Worm (Caenorhabditis elegans) whole organism, L4/young adult: ENCODE results near the gene lin-18.

Experiments used
- W03F9.2 ChIP-seq: fragments of 150-350 bp; optimal IDR thresholded peaks from 2 replicates; lab custom pipeline; 2014; ENCODE audit warnings: missing biosample characterization, missing genetic modification characterization
- dao-5 ChIP-seq: sonication (generic microtip); optimal IDR thresholded peaks from 2 replicates; lab custom pipeline; 2016; ENCODE audit warnings: missing genotype, missing genetic modification characterization, moderate library complexity, missing compliant biosample characterization
- him-1 ChIP-seq: sonication (generic microtip); optimal IDR thresholded peaks from 2 replicates; lab custom pipeline; 2016; ENCODE audit warnings: missing genotype, missing genetic modification reagents, missing genetic modification characterization, missing compliant biosample characterization

DNA sequence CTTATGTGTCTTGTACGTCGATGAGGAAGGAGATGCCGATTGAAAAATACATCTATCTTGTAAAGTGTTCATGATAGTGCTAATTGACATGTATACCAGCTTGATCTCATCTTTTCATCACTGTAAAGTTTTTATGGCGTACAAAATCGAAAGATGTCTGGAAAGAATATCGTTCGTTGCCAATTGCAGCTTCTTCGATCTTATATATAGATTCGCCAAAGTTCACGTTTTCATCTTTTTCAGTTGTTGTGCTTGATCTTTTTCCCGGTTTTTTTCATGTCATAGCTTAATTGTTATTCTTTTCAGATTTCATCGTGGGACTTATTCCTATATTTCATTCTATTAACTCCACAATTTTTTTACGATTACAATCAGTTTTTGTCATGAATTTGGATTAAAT lies 27.0 kb upstream of the lin-18 start, which contains the start of gene adt-3:
- TF ChIP-seq him-1 (tag; lab: Kevin White, UChicago) (no peak), dao-5 (tag; lab: Kevin White, UChicago) (no peak), W03F9.2 (tag; lab: Kevin White, UChicago) (no peak)
